Worm (Caenorhabditis elegans) whole organism, midembryonic: ENCODE measurements around the gene C15H11.11.

Source experiments
- T22C8.4 ChIP-seq: fragments of 200-800 bp; sonication (Bioruptor generic); IDR thresholded peaks from 2 replicates; pipeline ENCODE4 v1.3.6; 2022; ENCODE audit warnings: missing genetic modification characterization, missing compliant biosample characterization
- flt-1 ChIP-seq: fragments of 200-800 bp; sonication (Bioruptor generic); IDR thresholded peaks from 2 replicates; pipeline ENCODE4 v1.3.6; 2022; ENCODE audit warnings: missing genetic modification characterization, missing compliant biosample characterization
- klf-2 ChIP-seq: fragments of 200-800 bp; sonication (Bioruptor generic); conservative IDR thresholded peaks from 2 replicates; pipeline ENCODE4 v1.3.6; 2022; ENCODE audit warnings: missing genetic modification reagents, missing genetic modification characterization, missing compliant biosample characterization
- med-1 ChIP-seq: sonication (generic microtip); optimal IDR thresholded peaks from 2 replicates; lab custom pipeline; 2017; ENCODE audit warnings: missing genetic modification characterization, mild to moderate bottlenecking, missing compliant biosample characterization, antibody characterized with exemption, missing genetic modification reagents; ENCODE audit not compliant: insufficient read depth
- tab-1 ChIP-seq: fragments of 200-800 bp; sonication (Bioruptor generic); IDR thresholded peaks from 2 replicates; pipeline ENCODE4 v1.3.6; 2022; ENCODE audit warnings: missing genetic modification characterization, missing compliant biosample characterization
- ztf-23 ChIP-seq: fragments of 200-800 bp; sonication (Bioruptor generic); IDR thresholded peaks from 2 replicates; pipeline ENCODE4 v1.3.6; 2022; ENCODE audit warnings: missing genetic modification reagents, missing genetic modification characterization, missing compliant biosample characterization

DNA sequence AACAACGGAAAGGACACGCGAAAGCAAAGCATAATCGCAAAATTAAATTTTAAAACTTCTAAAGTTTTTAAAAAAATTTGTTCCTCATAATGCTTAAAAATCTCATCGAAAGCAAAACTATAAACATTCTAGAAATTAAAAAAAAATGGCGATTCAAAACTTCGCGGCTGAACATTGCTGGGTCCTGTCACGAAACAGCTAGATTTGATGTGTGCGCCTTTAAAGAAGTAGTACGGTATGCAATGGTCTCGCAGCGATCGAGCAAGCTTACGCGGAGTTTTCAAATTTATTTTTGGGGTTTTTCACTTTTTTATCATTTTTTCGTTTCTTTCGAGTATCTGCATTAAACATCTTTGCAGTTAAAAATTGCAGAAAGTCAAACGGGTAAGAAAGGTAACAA is 41.8 kb downstream of the C15H11.11 start, which contains the start of gene coh-3:
- TF ChIP-seq klf-2 (GFP tag; lab: Robert Waterston, UW) (no peak), med-1 (GFP tag; lab: Kevin White, UChicago) (no peak), flt-1 (GFP tag; lab: Robert Waterston, UW) (no peak), T22C8.4 (GFP tag; lab: Robert Waterston, UW) (no peak), ztf-23 (GFP tag; lab: Robert Waterston, UW) (no peak), tab-1 (GFP tag; lab: Robert Waterston, UW) (no peak)
